Fruit fly (Drosophila melanogaster) whole organism, embryonic: ENCODE data around the gene CG5273.

Source experiments
- Abd-B ChIP-seq: fragments of 200-800 bp; sonication (Bioruptor generic); optimal IDR thresholded peaks from 2 replicates; lab custom pipeline; 2018; ENCODE audit warnings: missing biosample characterization, mild to moderate bottlenecking, missing genetic modification characterization, moderate library complexity
- CG10267 ChIP-seq: fragments of 200-800 bp; sonication (Bioruptor generic); optimal IDR thresholded peaks from 2 replicates; lab custom pipeline; 2018; ENCODE audit warnings: missing biosample characterization, mild to moderate bottlenecking, missing genetic modification characterization, moderate library complexity
- CG10274 ChIP-seq: fragments of 200-800 bp; sonication (Bioruptor generic); optimal IDR thresholded peaks from 3 replicates; lab custom pipeline; 2017; ENCODE audit warnings: missing biosample characterization, mild to moderate bottlenecking, missing genetic modification characterization
- CG11085 ChIP-seq: fragments of 200-800 bp; sonication (Bioruptor generic); IDR thresholded peaks from 2 replicates; pipeline ENCODE4 v1.3.6; 2022; ENCODE audit warnings: missing biosample characterization, missing genetic modification characterization
- CG12071 ChIP-seq: fragments of 200-800 bp; sonication (Bioruptor generic); optimal IDR thresholded peaks from 3 replicates; lab custom pipeline; 2018; ENCODE audit warnings: missing biosample characterization, mild to moderate bottlenecking, missing genetic modification characterization
- CG13624 ChIP-seq: fragments of 200-800 bp; sonication (Bioruptor generic); optimal IDR thresholded peaks from 2 replicates; lab custom pipeline; 2016; ENCODE audit warnings: missing biosample characterization, missing genetic modification characterization
- CG14050 ChIP-seq: fragments of 200-800 bp; sonication (Bioruptor generic); IDR thresholded peaks from 3 replicates; pipeline ENCODE4 v1.3.6; 2022; ENCODE audit warnings: missing biosample characterization, missing genetic modification characterization
- CG15073 ChIP-seq: fragments of 200-800 bp; sonication (Bioruptor generic); optimal IDR thresholded peaks from 2 replicates; lab custom pipeline; 2016; ENCODE audit warnings: missing biosample characterization, missing genetic modification characterization
- CG15601 ChIP-seq: fragments of 200-800 bp; sonication (Bioruptor generic); optimal IDR thresholded peaks from 3 replicates; lab custom pipeline; 2019; ENCODE audit warnings: missing biosample characterization, mild to moderate bottlenecking, missing genetic modification characterization, moderate library complexity
- CG18476 ChIP-seq: fragments of 200-800 bp; sonication (Bioruptor generic); optimal IDR thresholded peaks from 2 replicates; lab custom pipeline; 2016; ENCODE audit warnings: missing biosample characterization, mild to moderate bottlenecking, missing genetic modification characterization
- CG2129 ChIP-seq: fragments of 200-800 bp; sonication (Bioruptor generic); IDR thresholded peaks from 2 replicates; pipeline ENCODE4 v1.3.6; 2022; ENCODE audit warnings: missing biosample characterization, missing genetic modification characterization; ENCODE audit not compliant: partially characterized antibody
- CG3163 ChIP-seq: fragments of 200-800 bp; sonication (Bioruptor generic); optimal IDR thresholded peaks from 3 replicates; lab custom pipeline; 2016; ENCODE audit warnings: missing biosample characterization, missing genetic modification characterization
- CG3281 ChIP-seq: fragments of 200-800 bp; sonication (Bioruptor generic); optimal IDR thresholded peaks from 3 replicates; lab custom pipeline; 2017; ENCODE audit warnings: missing biosample characterization, mild to moderate bottlenecking, missing genetic modification characterization
- CG33557 ChIP-seq: fragments of 200-800 bp; sonication (Bioruptor generic); optimal IDR thresholded peaks from 2 replicates; lab custom pipeline; 2019; ENCODE audit warnings: missing biosample characterization, mild to moderate bottlenecking, missing genetic modification characterization, moderate library complexity
- CG4404 ChIP-seq: fragments of 200-800 bp; sonication (Bioruptor generic); IDR thresholded peaks from 2 replicates; pipeline ENCODE4 v1.3.6; 2022; ENCODE audit warnings: missing biosample characterization, missing genetic modification characterization
- CG6791 ChIP-seq: fragments of 200-800 bp; sonication (Bioruptor generic); IDR thresholded peaks from 3 replicates; pipeline ENCODE4 v1.3.6; 2022; ENCODE audit warnings: missing biosample characterization, missing genetic modification characterization; ENCODE audit not compliant: partially characterized antibody
- CG7357 ChIP-seq: fragments of 200-800 bp; sonication (Bioruptor generic); IDR thresholded peaks from 3 replicates; pipeline ENCODE4 v1.3.6; 2022; ENCODE audit warnings: missing biosample characterization, missing genetic modification characterization
- CG8281 ChIP-seq: fragments of 200-800 bp; sonication (Bioruptor generic); optimal IDR thresholded peaks from 2 replicates; lab custom pipeline; 2018; ENCODE audit warnings: missing biosample characterization, mild to moderate bottlenecking, missing genetic modification characterization, moderate library complexity
- CG9215 ChIP-seq: fragments of 200-800 bp; sonication (Bioruptor generic); IDR thresholded peaks from 2 replicates; pipeline ENCODE4 v1.3.6; 2022; ENCODE audit warnings: missing biosample characterization, missing genetic modification characterization
- CHES-1-like ChIP-seq: fragments of 200-800 bp; sonication (Bioruptor generic); optimal IDR thresholded peaks from 2 replicates; lab custom pipeline; 2016; ENCODE audit warnings: missing biosample characterization, missing genetic modification characterization
- D ChIP-seq, 2 experiments: fragments of 200-800 bp in 1 of 2; fragments of >200 bp in 1 of 2; sonication (Bioruptor generic) in 1 of 2; optimal IDR thresholded peaks; 2 replicates in 1 of 2; 3 replicates in 1 of 2; lab custom pipeline; 2017; ENCODE audit warnings: mild to moderate bottlenecking in 1 of 2, missing biosample characterization in 1 of 2, missing genetic modification characterization in 1 of 2, missing genetic modification reagents in 1 of 2
- Deaf1 ChIP-seq: fragments of 200-800 bp; optimal IDR thresholded peaks from 3 replicates; lab custom pipeline; 2019; ENCODE audit warnings: missing biosample characterization, mild to moderate bottlenecking, missing genetic modification characterization, moderate library complexity
- H2.0 ChIP-seq: fragments of 200-800 bp; sonication (Bioruptor generic); IDR thresholded peaks from 2 replicates; pipeline ENCODE4 v1.3.6; 2022; ENCODE audit warnings: missing biosample characterization, missing genetic modification characterization
- HLH4C ChIP-seq: fragments of 200-800 bp; sonication (Bioruptor generic); IDR thresholded peaks from 3 replicates; pipeline ENCODE4 v1.3.6; 2022; ENCODE audit warnings: missing biosample characterization, missing genetic modification characterization; ENCODE audit not compliant: partially characterized antibody
- HmgZ ChIP-seq: fragments of 200-800 bp; sonication (Bioruptor generic); optimal IDR thresholded peaks from 2 replicates; lab custom pipeline; 2018; ENCODE audit warnings: missing biosample characterization, mild to moderate bottlenecking, missing genetic modification characterization
- Hsf ChIP-seq: fragments of 200-800 bp; sonication (Bioruptor generic); optimal IDR thresholded peaks from 3 replicates; lab custom pipeline; 2016; ENCODE audit warnings: missing biosample characterization, missing genetic modification characterization
- Mes4 ChIP-seq: fragments of 200-800 bp; sonication (Bioruptor generic); optimal IDR thresholded peaks from 2 replicates; lab custom pipeline; 2016; ENCODE audit warnings: missing biosample characterization, missing genetic modification characterization
- Neu2 ChIP-seq: fragments of 200-800 bp; sonication (Bioruptor generic); optimal IDR thresholded peaks from 3 replicates; lab custom pipeline; 2016; ENCODE audit warnings: missing biosample characterization, missing genetic modification characterization, borderline replicate concordance
- Ravus ChIP-seq: fragments of 200-800 bp; sonication (Bioruptor generic); IDR thresholded peaks from 2 replicates; pipeline ENCODE4 v1.3.6; 2022; ENCODE audit warnings: missing biosample characterization, missing genetic modification characterization
- Rfx ChIP-seq: fragments of 200-800 bp; sonication (Bioruptor generic); IDR thresholded peaks from 2 replicates; pipeline ENCODE4 v1.3.6; 2022; ENCODE audit warnings: missing biosample characterization, missing genetic modification characterization
- Taf1 ChIP-seq: fragments of 200-800 bp; sonication (Bioruptor generic); IDR thresholded peaks from 2 replicates; pipeline ENCODE4 v1.3.6; 2022; ENCODE audit warnings: missing biosample characterization, missing genetic modification characterization
- Xbp1 ChIP-seq: fragments of 200-800 bp; sonication (Bioruptor generic); optimal IDR thresholded peaks from 3 replicates; lab custom pipeline; 2016; ENCODE audit warnings: missing biosample characterization, mild to moderate bottlenecking, missing genetic modification characterization
- ap ChIP-seq: fragments of 200-800 bp; sonication (Bioruptor generic); IDR thresholded peaks from 2 replicates; pipeline ENCODE4 v1.3.6; 2022; ENCODE audit warnings: missing biosample characterization, missing genetic modification characterization
- chinmo ChIP-seq: fragments of 200-800 bp; sonication (Bioruptor generic); IDR thresholded peaks from 4 replicates; pipeline ENCODE4 v1.3.6; 2022; ENCODE audit warnings: missing biosample characterization, missing genetic modification characterization; ENCODE audit not compliant: partially characterized antibody
- chm ChIP-seq: fragments of 200-800 bp; sonication (Bioruptor generic); IDR thresholded peaks from 2 replicates; pipeline ENCODE4 v1.3.6; 2022; ENCODE audit warnings: missing biosample characterization, missing genetic modification characterization
- crp ChIP-seq, 2 experiments: fragments of 200-800 bp; sonication (Bioruptor generic); optimal IDR thresholded peaks; 2 replicates in 1 of 2; 3 replicates in 1 of 2; lab custom pipeline; 2017; ENCODE audit warnings: missing biosample characterization in 2 of 2, missing genetic modification characterization in 2 of 2, mild to moderate bottlenecking in 1 of 2, moderate library complexity in 1 of 2
- esg ChIP-seq: fragments of 200-800 bp; sonication (Bioruptor generic); conservative IDR thresholded peaks from 2 replicates; pipeline ENCODE4 v1.3.6; 2022; ENCODE audit warnings: missing biosample characterization, missing genetic modification characterization
- fd64A ChIP-seq: fragments of 200-800 bp; sonication (Bioruptor generic); optimal IDR thresholded peaks from 3 replicates; lab custom pipeline; 2018; ENCODE audit warnings: missing biosample characterization, mild to moderate bottlenecking, missing genetic modification characterization
- gsb-n ChIP-seq: fragments of 200-800 bp; sonication (Bioruptor generic); optimal IDR thresholded peaks from 3 replicates; lab custom pipeline; 2018; ENCODE audit warnings: missing biosample characterization, mild to moderate bottlenecking, missing genetic modification characterization
- ind ChIP-seq: fragments of 200-800 bp; sonication (Bioruptor generic); optimal IDR thresholded peaks from 3 replicates; lab custom pipeline; 2016; ENCODE audit warnings: missing biosample characterization, missing genetic modification characterization
- lov ChIP-seq, 2 experiments: fragments of 200-800 bp in 1 of 2; fragments of >200 bp in 1 of 2; sonication (Bioruptor generic) in 1 of 2; IDR thresholded peaks in 1 of 2; optimal IDR thresholded peaks in 1 of 2; 2 replicates in 1 of 2; 3 replicates in 1 of 2; pipeline versions ENCODE4 v1.3.6 to Lab custom; 2017 to 2022; ENCODE audit warnings: missing biosample characterization in 1 of 2, missing genetic modification characterization in 1 of 2
- mam ChIP-seq: fragments of 200-800 bp; sonication (Bioruptor generic); optimal IDR thresholded peaks from 3 replicates; lab custom pipeline; 2016; ENCODE audit warnings: missing biosample characterization, missing genetic modification characterization
- mirr ChIP-seq: fragments of 200-800 bp; sonication (Bioruptor generic); optimal IDR thresholded peaks from 3 replicates; lab custom pipeline; 2018; ENCODE audit warnings: missing biosample characterization, mild to moderate bottlenecking, missing genetic modification characterization
- sc ChIP-seq, 3 experiments: fragments of >200 bp in 2 of 3; fragments of 200-800 bp in 1 of 3; sonication (Bioruptor generic) in 1 of 3; optimal IDR thresholded peaks; 2 replicates in 2 of 3; 3 replicates in 1 of 3; lab custom pipeline; 2017; ENCODE audit warnings: mild to moderate bottlenecking in 1 of 3, missing biosample characterization in 1 of 3, missing genetic modification characterization in 1 of 3, missing genetic modification reagents in 1 of 3
- sim ChIP-seq: fragments of 200-800 bp; sonication (Bioruptor generic); IDR thresholded peaks from 2 replicates; pipeline ENCODE4 v1.3.6; 2022; ENCODE audit warnings: missing biosample characterization, missing genetic modification characterization
- trh ChIP-seq: fragments of 200-800 bp; sonication (Bioruptor generic); optimal IDR thresholded peaks from 2 replicates; lab custom pipeline; 2016; ENCODE audit warnings: missing biosample characterization, missing genetic modification characterization
- wor ChIP-seq: fragments of 200-800 bp; sonication (Bioruptor generic); IDR thresholded peaks from 2 replicates; pipeline ENCODE4 v1.3.6; 2022; ENCODE audit warnings: missing biosample characterization, missing genetic modification characterization
- z ChIP-seq: fragments of 200-800 bp; sonication (Bioruptor generic); IDR thresholded peaks from 3 replicates; pipeline ENCODE4 v1.3.6; 2022; ENCODE audit warnings: missing biosample characterization, missing genetic modification characterization

Gene CG5273

DNA sequence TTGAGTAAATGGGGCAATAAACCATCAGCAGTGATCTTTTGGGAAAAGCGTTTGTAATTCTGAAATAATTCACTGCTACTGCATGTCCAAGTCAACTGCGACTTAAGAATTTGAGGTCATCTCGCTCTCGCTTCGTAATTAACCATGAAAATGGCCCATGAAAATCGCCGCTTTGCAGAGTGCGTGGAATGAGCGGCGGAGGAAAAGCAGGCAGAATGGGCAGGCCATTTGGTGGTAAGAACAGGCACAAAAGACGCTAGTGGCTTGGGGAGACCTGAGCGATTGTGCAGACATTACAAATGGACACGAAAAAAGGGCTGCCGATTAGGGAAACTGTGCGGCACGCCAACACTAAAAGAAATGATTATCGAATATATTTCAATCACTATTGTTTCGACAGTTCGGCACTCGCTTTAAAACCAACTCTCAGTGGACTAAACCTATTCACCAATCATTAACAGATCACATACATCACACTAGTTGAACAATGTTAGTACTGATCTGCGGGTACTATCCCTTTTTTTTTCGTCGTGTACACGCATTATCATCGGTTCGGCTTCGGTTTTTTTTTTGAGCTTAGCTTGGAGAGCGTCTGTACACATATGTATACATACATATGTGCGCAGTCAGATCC, 12.2 kb downstream of the CG5273 start (continued):
- TF ChIP-seq CG6791 (GFP tag; lab: Robert Waterston, UW): no peak
- TF ChIP-seq chinmo (GFP tag; lab: Robert Waterston, UW): no peak
- TF ChIP-seq CHES-1-like (GFP tag; lab: Kevin White, UChicago): peak; percentile 2
- TF ChIP-seq wor (GFP tag; lab: Robert Waterston, UW): no peak
- no peak for TF ChIP-seq chm (GFP tag; lab: Robert Waterston, UW)
- TF ChIP-seq sc (optimal IDR thresholded peaks at IDR 0.05; lab: Kevin White, UChicago): no peak
- TF ChIP-seq sc (GFP tag; optimal IDR thresholded peaks at IDR 0.05; lab: Kevin White, UChicago): no peak
- TF ChIP-seq CG9215: no peak
- TF ChIP-seq Hsf: peak; percentile 24
- peak; percentile 48 for TF ChIP-seq gsb-n
- no peak for TF ChIP-seq CG3163
- TF ChIP-seq H2.0 (GFP tag; lab: Robert Waterston, UW): no peak
- TF ChIP-seq Taf1 (GFP tag; lab: Robert Waterston, UW): no peak
- no peak for TF ChIP-seq sim (GFP tag; lab: Robert Waterston, UW)
- peak; percentile 11 for TF ChIP-seq Deaf1
- no peak for TF ChIP-seq Ravus (GFP tag; lab: Robert Waterston, UW)
- no peak for TF ChIP-seq fd64A
- TF ChIP-seq Abd-B (GFP tag; lab: Kevin White, UChicago): no peak
- peak; percentile 29; the same call in 1 of the 2 replicates for TF ChIP-seq CG4404 (GFP tag; lab: Robert Waterston, UW)
- peak; percentile 30; the same call in 1 of the 2 replicates for TF ChIP-seq esg
- TF ChIP-seq CG2129 (GFP tag; lab: Robert Waterston, UW): no peak
- TF ChIP-seq CG11085 (GFP tag; lab: Robert Waterston, UW): no peak
- TF ChIP-seq lov (optimal IDR thresholded peaks at IDR 0.05; lab: Kevin White, UChicago): no peak
- 0 out of 3 replicates have a peak, but pooled peaks have one; percentile 50 for TF ChIP-seq lov (GFP tag; IDR thresholded peaks at IDR 0.05; lab: Robert Waterston, UW)
- no peak for TF ChIP-seq mirr (GFP tag; lab: Kevin White, UChicago)
- TF ChIP-seq trh (GFP tag; lab: Kevin White, UChicago): no peak
- TF ChIP-seq CG8281 (tag; lab: Kevin White, UChicago): no peak
- TF ChIP-seq Xbp1 (GFP tag; lab: Kevin White, UChicago): peak; percentile 52
- TF ChIP-seq ap: 0 out of 2 replicates have a peak, but pooled peaks have one; percentile 15
- TF ChIP-seq ind (GFP tag; lab: Kevin White, UChicago): peak; percentile 33
- no peak for TF ChIP-seq CG18476
- peak; percentile 48 for TF ChIP-seq CG10267 (tag; lab: Kevin White, UChicago)
- TF ChIP-seq Neu2 (GFP tag; lab: Kevin White, UChicago): peak; percentile 92
- TF ChIP-seq crp (GFP tag; optimal IDR thresholded peaks at IDR 0.05; lab: Kevin White, UChicago): no peak
- no peak for TF ChIP-seq CG10274 (GFP tag; lab: Kevin White, UChicago)
- TF ChIP-seq CG3281: no peak
- no peak for TF ChIP-seq CG7357
- TF ChIP-seq D (optimal IDR thresholded peaks at IDR 0.05; lab: Kevin White, UChicago): no peak
- TF ChIP-seq D (GFP tag; optimal IDR thresholded peaks at IDR 0.05; lab: Kevin White, UChicago): peak; percentile 49
- TF ChIP-seq HmgZ (tag; lab: Kevin White, UChicago): no peak
- peak; percentile 14 for TF ChIP-seq CG15601 (tag; lab: Kevin White, UChicago)
- TF ChIP-seq CG33557 (GFP tag; lab: Kevin White, UChicago): no peak
- TF ChIP-seq CG14050 (GFP tag; lab: Robert Waterston, UW): 0 out of 3 replicates have a peak, but pooled peaks have one; percentile 35
- no peak for TF ChIP-seq CG15073 (GFP tag; lab: Kevin White, UChicago)
- peak; percentile 24 for TF ChIP-seq CG12071 (GFP tag; lab: Kevin White, UChicago)
- TF ChIP-seq HLH4C (GFP tag; lab: Robert Waterston, UW): no peak
- TF ChIP-seq mam (GFP tag; lab: Kevin White, UChicago): no peak
- TF ChIP-seq Mes4: no peak
- no peak for TF ChIP-seq Rfx (GFP tag; lab: Robert Waterston, UW)
- no peak for TF ChIP-seq CG13624 (GFP tag; lab: Kevin White, UChicago)
- TF ChIP-seq z (GFP tag; lab: Robert Waterston, UW): no peak
